Fruit fly (Drosophila melanogaster): ENCODE measurements around the gene Mhc.

Gene Mhc

DNA sequence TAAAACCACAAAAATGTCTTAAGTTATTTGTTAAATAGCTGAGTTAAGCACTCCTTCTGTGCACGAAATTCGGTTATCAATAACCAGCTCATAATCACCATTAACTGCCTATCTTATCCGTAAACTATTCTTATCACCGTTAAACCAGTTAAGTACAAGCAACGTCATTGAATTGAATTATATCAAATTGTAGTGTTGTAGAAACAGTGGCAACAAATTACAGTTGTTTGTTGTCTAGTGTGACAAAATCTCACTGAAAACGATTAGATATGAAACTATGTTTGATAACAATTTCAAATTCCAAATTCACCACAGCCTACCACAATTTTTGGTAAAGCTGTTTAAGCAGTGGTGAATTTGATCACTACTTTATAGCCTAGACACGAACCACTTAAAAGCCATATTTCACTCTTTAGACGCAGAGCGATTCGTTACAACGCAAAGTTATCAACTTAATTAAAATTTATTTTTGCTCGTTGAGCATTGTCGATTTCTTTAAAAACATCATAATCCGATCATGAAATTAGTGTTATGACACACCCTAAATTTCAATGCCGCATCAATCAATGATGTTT is 35.3 kb downstream of the Mhc start (continued):
- no peak for TF ChIP-seq ro (GFP tag; IDR thresholded peaks at IDR 0.05)
- TF ChIP-seq CG1792 (GFP tag; optimal IDR thresholded peaks at IDR 0.05) = no peak
- TF ChIP-seq gro (GFP tag; optimal IDR thresholded peaks at IDR 0.05) = no peak
- no peak for TF ChIP-seq Abd-B (GFP tag; optimal IDR thresholded peaks at IDR 0.05)
- peak; percentile 33 for TF ChIP-seq odd (GFP tag; optimal IDR thresholded peaks at IDR 0.05)
- TF ChIP-seq Doc3 (GFP tag; IDR thresholded peaks at IDR 0.05; ENCODE audit: partially characterized antibody) = no peak
- no peak for TF ChIP-seq Dfd (GFP tag; optimal IDR thresholded peaks at IDR 0.05)
- TF ChIP-seq Xbp1 (GFP tag; optimal IDR thresholded peaks at IDR 0.05) = no peak
- no peak for TF ChIP-seq pho (GFP tag; optimal IDR thresholded peaks at IDR 0.05)
- TF ChIP-seq tap (tag; optimal IDR thresholded peaks at IDR 0.05) = peak; percentile 17
- no peak for TF ChIP-seq CG7745 (tag; optimal IDR thresholded peaks at IDR 0.05)
- no peak for TF ChIP-seq fu2 (GFP tag; optimal IDR thresholded peaks at IDR 0.05)
- TF ChIP-seq CG11247 (GFP tag; IDR thresholded peaks at IDR 0.05) = no peak
- TF ChIP-seq Dp (GFP tag; optimal IDR thresholded peaks at IDR 0.05) = peak; percentile 74
- TF ChIP-seq kni (GFP tag; optimal IDR thresholded peaks at IDR 0.05) = no peak
- no peak for TF ChIP-seq rib (GFP tag; IDR thresholded peaks at IDR 0.05)
- no peak for TF ChIP-seq CG12071 (GFP tag; optimal IDR thresholded peaks at IDR 0.05)
- TF ChIP-seq sr (GFP tag; IDR thresholded peaks at IDR 0.05) = no peak
- TF ChIP-seq z (GFP tag; IDR thresholded peaks at IDR 0.05) = no peak
- TF ChIP-seq row (GFP tag; IDR thresholded peaks at IDR 0.05) = peak; percentile 9; the same call in 1 of the 3 replicates
- no peak for TF ChIP-seq BEAF-32 (GFP tag; optimal IDR thresholded peaks at IDR 0.05)
- TF ChIP-seq chinmo (GFP tag; IDR thresholded peaks at IDR 0.05; ENCODE audit: partially characterized antibody) = 0 out of 4 replicates have a peak, but pooled peaks have one; percentile 18
- TF ChIP-seq Rfx (GFP tag; IDR thresholded peaks at IDR 0.05) = no peak
- no peak for TF ChIP-seq CG12219 (GFP tag; optimal IDR thresholded peaks at IDR 0.05)
- TF ChIP-seq BtbVII (GFP tag; optimal IDR thresholded peaks at IDR 0.05) = peak; percentile 83
- no peak for TF ChIP-seq dati (GFP tag; IDR thresholded peaks at IDR 0.05)
- no peak for TF ChIP-seq gce (GFP tag; IDR thresholded peaks at IDR 0.05)
- TF ChIP-seq mam (GFP tag; optimal IDR thresholded peaks at IDR 0.05) = no peak
- no peak for TF ChIP-seq croc (GFP tag; conservative IDR thresholded peaks at IDR 0.05)
- no peak for TF ChIP-seq Scr (GFP tag; IDR thresholded peaks at IDR 0.05; ENCODE audit: partially characterized antibody)
- TF ChIP-seq pita (GFP tag; optimal IDR thresholded peaks at IDR 0.05) = peak; percentile 44
- no peak for TF ChIP-seq bab2 (GFP tag; optimal IDR thresholded peaks at IDR 0.05)
- no peak for TF ChIP-seq Adf1 (GFP tag; IDR thresholded peaks at IDR 0.05)
- TF ChIP-seq CG43689 (GFP tag; IDR thresholded peaks at IDR 0.05) = no peak
- TF ChIP-seq sc (optimal IDR thresholded peaks at IDR 0.05) = no peak
- TF ChIP-seq sc (GFP tag; optimal IDR thresholded peaks at IDR 0.05) = no peak
- no peak for TF ChIP-seq CG7271 (tag; optimal IDR thresholded peaks at IDR 0.05)
- TF ChIP-seq Hmr (GFP tag; optimal IDR thresholded peaks at IDR 0.05) = peak; percentile 32
- TF ChIP-seq tx (GFP tag; optimal IDR thresholded peaks at IDR 0.05) = no peak
- TF ChIP-seq bbx (GFP tag; IDR thresholded peaks at IDR 0.05; ENCODE audit: partially characterized antibody) = no peak
- no peak for TF ChIP-seq Mad (GFP tag; optimal IDR thresholded peaks at IDR 0.05)
- peak; percentile 100 for TF ChIP-seq Meics (GFP tag; optimal IDR thresholded peaks at IDR 0.05)
- TF ChIP-seq Taf1 (GFP tag; IDR thresholded peaks at IDR 0.05) = no peak
- no peak for TF ChIP-seq CG4707 (GFP tag; optimal IDR thresholded peaks at IDR 0.05)

All from whole organism, embryonic.